Worm (Caenorhabditis elegans): ENCODE data around the gene F21D5.6.

DNA sequence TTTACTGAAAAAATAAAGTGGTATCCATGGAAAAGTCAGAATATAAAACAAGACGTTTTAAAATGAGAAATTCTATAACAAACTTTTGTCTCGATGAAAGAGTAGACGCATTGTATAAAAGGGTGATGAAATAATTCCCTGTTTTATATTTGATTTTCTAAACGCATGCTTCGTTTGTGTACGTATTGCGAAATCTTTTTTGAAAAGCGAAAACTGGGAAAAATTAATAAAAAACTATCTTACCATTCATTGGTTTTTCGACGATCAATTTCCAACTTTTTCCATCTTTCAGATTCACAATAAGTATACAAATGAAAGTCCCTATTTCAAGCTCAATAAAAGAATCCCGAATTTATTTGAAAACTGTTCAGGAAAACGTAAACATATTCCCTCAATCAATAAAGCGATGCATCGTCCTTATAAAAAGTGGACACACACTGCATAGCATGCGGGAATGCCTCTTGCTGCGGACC lies 43.7 kb upstream of the F21D5.6 start, which contains the start of gene C33D9.13:
- TF ChIP-seq pag-3 (tag; optimal IDR thresholded peaks at IDR 0.05; ENCODE audit: borderline replicate concordance) (no peak), C38D4.7 (GFP tag; optimal IDR thresholded peaks at IDR 0.05) (no peak), sox-2 (GFP tag; IDR thresholded peaks at IDR 0.05) (no peak), ztf-16 (tag; optimal IDR thresholded peaks at IDR 0.05) (no peak), lin-11 (tag; optimal IDR thresholded peaks at IDR 0.05) (no peak), ama-1 (optimal IDR thresholded peaks at IDR 0.05) (no peak), lim-6 (tag; optimal IDR thresholded peaks at IDR 0.05) (no peak), nhr-11 (tag; optimal IDR thresholded peaks at IDR 0.05) (no peak), tbx-2 (tag; optimal IDR thresholded peaks at IDR 0.05) (no peak), nfya-1 (tag; optimal IDR thresholded peaks at IDR 0.05) (no peak)
